Worm (Caenorhabditis elegans) whole organism, L2 larva: ENCODE data around the gene F23D12.10.

Experiments used
- dmd-4 ChIP-seq: sonication (generic microtip); optimal IDR thresholded peaks from 2 replicates; lab custom pipeline; 2017; ENCODE audit warnings: missing biosample characterization, missing genetic modification characterization
- elt-1 ChIP-seq: fragments of 150-350 bp; optimal IDR thresholded peaks from 2 replicates; lab custom pipeline; 2014; ENCODE audit warnings: missing biosample characterization, missing genetic modification characterization
- nhr-237 ChIP-seq: fragments of 150-350 bp; optimal IDR thresholded peaks from 2 replicates; lab custom pipeline; 2014; ENCODE audit warnings: missing biosample characterization, missing genetic modification characterization
- nhr-77 ChIP-seq: fragments of 150-350 bp; optimal IDR thresholded peaks from 2 replicates; lab custom pipeline; 2014; ENCODE audit warnings: missing biosample characterization, missing genetic modification characterization
- ztf-4 ChIP-seq: fragments of 150-350 bp; optimal IDR thresholded peaks from 2 replicates; lab custom pipeline; 2014; ENCODE audit warnings: missing biosample characterization, missing genetic modification characterization

- TF ChIP-seq nhr-77 (tag; lab: Kevin White, UChicago) (no peak), dmd-4 (tag; lab: Kevin White, UChicago) (no peak), ztf-4 (tag; lab: Kevin White, UChicago) (no peak), nhr-237 (tag; lab: Kevin White, UChicago) (no peak), elt-1 (no peak)
Measured at ce11 chrX:14447498-14447897, 32.0 kb upstream of the F23D12.10 start.
